Fruit fly (Drosophila melanogaster) S2 (cell line): ENCODE results near the gene CG3984.

Experiments used
- CG8478 ChIP-seq: fragments of >200 bp; optimal IDR thresholded peaks from 2 replicates; lab custom pipeline; 2018
- CTCF ChIP-seq, 2 experiments: fragments of >200 bp; optimal IDR thresholded peaks; 2 replicates each; lab custom pipeline; 2018

DNA sequence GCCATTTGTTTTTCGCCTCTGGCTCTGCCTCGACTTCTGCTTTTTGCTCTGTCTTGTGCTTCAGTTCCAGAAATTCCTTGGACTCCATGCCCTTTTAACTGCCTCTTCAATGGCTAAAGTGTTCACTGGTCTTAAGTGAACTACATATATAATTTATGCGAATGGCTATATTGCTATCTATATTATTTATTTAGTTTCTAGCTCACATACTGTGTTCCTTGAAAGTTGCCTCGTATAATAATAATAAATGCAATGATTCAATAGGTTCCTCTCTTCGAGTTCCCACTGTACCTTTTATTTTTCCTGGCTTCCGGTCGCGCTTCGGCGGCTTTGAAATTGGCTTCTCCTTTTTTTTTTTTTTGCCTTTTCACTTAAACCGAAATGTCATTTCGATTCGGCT is 17.2 kb upstream of the CG3984 start:
- TF ChIP-seq CTCF (optimal IDR thresholded peaks at IDR 0.05; lab: Kevin White, UChicago) (no peak), CG8478 (lab: Kevin White, UChicago) (no peak)
